Worm (Caenorhabditis elegans) whole organism, L2 larva: ENCODE data around the gene mab-21.

Experiments
- Y55F3AM.14 ChIP-seq: fragments of 200-800 bp; sonication (Bioruptor generic); optimal IDR thresholded peaks from 2 replicates; lab custom pipeline; 2018; ENCODE audit warnings: mild to moderate bottlenecking, missing genetic modification characterization, missing compliant biosample characterization
- egl-27 ChIP-seq: sonication (generic microtip); optimal IDR thresholded peaks from 3 replicates; lab custom pipeline; 2017; ENCODE audit warnings: missing biosample characterization, missing genetic modification reagents, missing genetic modification characterization
- lin-39 ChIP-seq: fragments of 150-350 bp; optimal IDR thresholded peaks from 2 replicates; lab custom pipeline; 2014; ENCODE audit warnings: missing biosample characterization, missing genetic modification reagents, missing genetic modification characterization
- nhr-6 ChIP-seq: fragments of 150-350 bp; optimal IDR thresholded peaks from 2 replicates; lab custom pipeline; 2014; ENCODE audit warnings: missing biosample characterization, missing genetic modification characterization
- sem-4 ChIP-seq: fragments of 150-350 bp; optimal IDR thresholded peaks from 2 replicates; lab custom pipeline; 2014; ENCODE audit warnings: missing biosample characterization, missing genetic modification reagents, missing genetic modification characterization
- skn-1 ChIP-seq: sonication (generic microtip); optimal IDR thresholded peaks from 2 replicates; lab custom pipeline; 2017; ENCODE audit warnings: missing biosample characterization, missing genetic modification characterization

DNA sequence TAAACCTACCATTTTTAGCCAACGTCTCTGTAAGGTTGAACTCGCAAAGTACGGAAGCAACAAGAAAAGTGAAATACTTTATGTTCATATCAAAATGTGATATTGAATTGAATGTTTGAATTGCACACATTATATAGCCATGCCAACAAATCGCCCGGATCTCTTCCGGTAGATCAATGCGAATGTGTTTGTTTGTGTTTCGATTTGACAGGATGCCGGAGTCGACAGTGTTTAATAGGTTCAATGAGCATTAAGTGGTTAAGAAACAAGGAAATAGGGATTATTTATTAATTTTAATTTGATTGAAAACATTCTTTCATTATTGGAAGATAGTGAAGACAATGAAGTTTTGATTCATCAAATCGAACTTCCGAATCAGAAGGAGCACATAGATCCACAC lies 45.7 kb downstream of the mab-21 start, which contains the start of gene pqn-29:
- TF ChIP-seq egl-27 (tag; lab: Kevin White, UChicago) = no peak
- TF ChIP-seq Y55F3AM.14 = no peak
- TF ChIP-seq nhr-6 (tag; lab: Kevin White, UChicago) = no peak
- TF ChIP-seq lin-39 (tag; lab: Kevin White, UChicago) = no peak
- TF ChIP-seq skn-1 (tag; lab: Kevin White, UChicago) = no peak
- TF ChIP-seq sem-4 = no peak
